Fruit fly (Drosophila melanogaster) S2 (cell line): Measurements from ENCODE around the gene CG6707.

Experiments
- CG8478 ChIP-seq: fragments of >200 bp; optimal IDR thresholded peaks from 2 replicates; lab custom pipeline; 2018
- CTCF ChIP-seq, 2 experiments: fragments of >200 bp; optimal IDR thresholded peaks; 2 replicates each; lab custom pipeline; 2018

CG6707 gene

dm6 chr3L:9898355-9898754 lies at the start of gene CG6707, which contains the start of gene CG46387:
CG6707 (minus strand) TSS chr3L:9898575.
CG46387 (plus strand) TSS chr3L:9898626.
- TF ChIP-seq CG8478 (lab: Kevin White, UChicago) (no peak), CTCF (optimal IDR thresholded peaks at IDR 0.05; lab: Kevin White, UChicago) (peak; percentile 1 to 51)

dm6 chr3L:9927169-9927568 lies 28.8 kb upstream of the CG6707 start:
- no peak for TF ChIP-seq CTCF (optimal IDR thresholded peaks at IDR 0.05; lab: Kevin White, UChicago)
- no peak for TF ChIP-seq CG8478 (lab: Kevin White, UChicago)

- TF ChIP-seq CG8478 (lab: Kevin White, UChicago) = no peak
- no peak for TF ChIP-seq CTCF (optimal IDR thresholded peaks at IDR 0.05; lab: Kevin White, UChicago)
Measured at dm6 chr3L:9907719-9908170, 9.4 kb upstream of the CG6707 start, which contains the start of gene bma. bma (plus strand) TSS chr3L:9908120.

DNA sequence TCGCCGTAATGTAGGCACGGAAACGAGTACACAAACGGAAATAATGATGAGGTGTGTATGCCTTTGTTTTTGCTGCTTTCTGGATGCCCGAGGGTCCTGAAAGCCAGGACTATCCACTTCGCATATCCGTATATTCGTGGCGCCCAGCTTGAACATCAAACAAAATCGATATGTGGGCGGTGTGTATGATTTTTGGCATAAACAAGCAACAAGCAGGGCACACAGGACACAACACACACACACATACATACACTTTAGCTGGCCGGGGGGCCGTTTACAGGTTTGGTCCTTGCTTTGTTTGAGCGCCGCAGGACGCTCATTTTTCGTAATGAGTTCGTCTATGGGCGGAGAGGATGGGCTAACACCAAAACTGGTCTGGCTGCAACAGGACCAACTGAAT lies 6.6 kb upstream of the CG6707 start:
- TF ChIP-seq CG8478 (lab: Kevin White, UChicago) (no peak), CTCF (optimal IDR thresholded peaks at IDR 0.05; lab: Kevin White, UChicago) (no peak)

dm6 chr3L:9899046-9899659 lies 778 bp upstream of the CG6707 start, which contains the start of gene nudE:
nudE (plus strand) TSS chr3L:9899241.
- TF ChIP-seq CTCF (optimal IDR thresholded peaks at IDR 0.05; lab: Kevin White, UChicago) (peak in 1 of 2 experiments; percentile 41), CG8478 (lab: Kevin White, UChicago) (no peak)

- TF ChIP-seq CG8478 (lab: Kevin White, UChicago) = no peak
- no peak for TF ChIP-seq CTCF (optimal IDR thresholded peaks at IDR 0.05; lab: Kevin White, UChicago)
Measured at dm6 chr3L:9897164-9897783, 1.1 kb downstream of the CG6707 start.

- TF ChIP-seq CTCF (optimal IDR thresholded peaks at IDR 0.05; lab: Kevin White, UChicago) = no peak
- no peak for TF ChIP-seq CG8478 (lab: Kevin White, UChicago)
Measured at dm6 chr3L:9894643-9895042, 3.7 kb downstream of the CG6707 start, which contains the start of the genes CG6709 and Hez. CG6709 (minus strand) TSS chr3L:9894743. Hez (minus strand) TSS chr3L:9894743.

- TF ChIP-seq CTCF (optimal IDR thresholded peaks at IDR 0.05; lab: Kevin White, UChicago) (no peak), CG8478 (lab: Kevin White, UChicago) (no peak)
Measured at dm6 chr3L:9893983-9894382, 4.4 kb downstream of the CG6707 start.

DNA sequence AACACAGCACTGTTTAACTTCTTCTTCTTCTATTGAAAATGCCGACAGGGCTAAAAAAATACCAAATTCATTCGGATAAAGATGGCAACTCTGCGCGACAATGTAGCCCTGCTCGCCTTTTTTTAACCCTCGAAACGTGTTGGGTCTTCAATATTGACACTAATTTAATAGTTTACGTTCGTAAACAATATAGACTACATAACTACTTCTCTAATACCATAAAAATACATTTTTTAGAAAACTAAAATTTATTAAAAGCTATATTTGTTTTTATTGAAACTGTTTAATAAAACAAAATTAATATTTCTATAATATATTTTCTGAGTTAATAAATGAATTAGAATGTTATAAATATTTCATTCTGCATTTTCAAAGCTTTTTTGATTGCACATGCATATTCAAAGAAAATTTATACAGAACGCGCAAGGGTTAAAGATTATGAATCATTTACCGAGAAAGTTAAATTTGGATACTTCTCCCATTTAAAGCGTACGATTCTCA lies 9.7 kb downstream of the CG6707 start, which contains the start of the genes Taf2 and CalpB:
Taf2 (minus strand) TSS at position 54 of the 501 bp plus-strand sequence.
CalpB (plus strand) TSS at position 133 of the 501 bp plus-strand sequence.
- peak in 1 of 2 experiments; percentile 30 for TF ChIP-seq CTCF (optimal IDR thresholded peaks at IDR 0.05; lab: Kevin White, UChicago)
- TF ChIP-seq CG8478 (lab: Kevin White, UChicago) = no peak

DNA sequence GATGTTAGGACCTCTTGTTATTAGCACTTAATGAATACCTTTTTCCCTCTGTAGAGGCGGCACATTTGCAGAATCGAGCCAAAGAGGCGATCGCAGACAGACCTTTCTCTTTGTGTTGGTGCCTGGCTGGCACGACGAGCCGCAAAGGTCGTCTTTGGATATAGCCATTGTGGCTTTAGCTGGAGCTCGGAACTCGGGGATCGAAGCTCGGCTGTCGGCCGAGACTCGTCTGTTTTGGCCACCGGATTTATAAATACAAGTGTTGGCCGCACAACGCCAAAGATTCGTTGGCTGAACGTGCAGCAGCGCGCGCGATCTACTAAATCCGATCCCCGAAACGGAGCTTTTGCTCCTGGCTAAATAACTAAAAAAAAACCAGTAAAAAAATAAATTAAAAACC lies 19.7 kb downstream of the CG6707 start, which contains the start of gene CG34382:
CG34382 (plus strand) TSS at position 301 of the 400 bp plus-strand sequence.
- TF ChIP-seq CG8478 (lab: Kevin White, UChicago) (no peak), CTCF (optimal IDR thresholded peaks at IDR 0.05; lab: Kevin White, UChicago) (no peak)

DNA sequence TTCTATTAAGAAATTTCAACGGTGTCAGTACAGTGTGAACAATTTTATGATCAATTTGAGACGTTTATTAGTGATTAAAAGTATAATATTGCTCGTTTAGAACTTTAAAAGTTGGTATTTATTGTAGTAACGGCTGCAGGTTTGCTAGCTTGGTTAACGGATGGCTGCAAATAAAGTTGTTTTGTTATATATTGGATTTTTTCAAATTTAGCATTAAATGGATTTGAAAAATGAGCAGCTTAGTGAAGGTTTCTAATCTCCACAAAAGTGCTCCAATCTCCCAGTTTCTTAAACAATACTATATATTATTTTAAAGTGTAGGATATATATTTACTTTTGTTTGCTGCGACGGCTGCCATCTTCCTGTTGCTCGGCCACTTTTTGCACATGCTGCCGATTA lies 26.3 kb downstream of the CG6707 start:
- TF ChIP-seq CTCF (optimal IDR thresholded peaks at IDR 0.05; lab: Kevin White, UChicago) (no peak), CG8478 (lab: Kevin White, UChicago) (no peak)

DNA sequence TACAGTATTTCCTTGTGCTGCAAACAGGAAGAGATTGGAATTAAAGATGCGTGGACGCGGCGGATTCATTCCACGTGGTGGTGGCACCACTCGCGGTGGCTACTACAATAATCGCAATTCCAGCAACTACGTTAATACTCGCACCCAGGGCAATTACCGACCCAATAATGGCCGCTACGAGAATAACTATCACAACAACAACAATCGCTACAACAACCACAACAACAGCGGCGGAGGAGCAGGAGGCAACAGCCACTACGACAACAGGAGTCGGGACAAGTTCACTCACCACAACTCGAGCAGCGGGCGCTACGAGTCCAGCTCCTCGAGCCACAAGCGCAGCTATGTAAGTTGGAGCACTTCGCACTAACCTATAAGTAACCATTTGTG lies 33.3 kb downstream of the CG6707 start:
- TF ChIP-seq CTCF (optimal IDR thresholded peaks at IDR 0.05; lab: Kevin White, UChicago) = no peak
- TF ChIP-seq CG8478 (lab: Kevin White, UChicago) = no peak

- TF ChIP-seq CG8478 (lab: Kevin White, UChicago) (no peak), CTCF (optimal IDR thresholded peaks at IDR 0.05; lab: Kevin White, UChicago) (no peak)
Measured at dm6 chr3L:9864275-9865052, 33.9 kb downstream of the CG6707 start, which contains the start of the genes iPLA2-VIA and Ciz1. iPLA2-VIA (minus strand) TSS chr3L:9864349. Ciz1 (plus strand) TSS chr3L:9864639.

- TF ChIP-seq CG8478 (lab: Kevin White, UChicago) (no peak), CTCF (optimal IDR thresholded peaks at IDR 0.05; lab: Kevin White, UChicago) (no peak)
Measured at dm6 chr3L:9863656-9864055, 34.7 kb downstream of the CG6707 start.
